Fruit fly (Drosophila melanogaster): ENCODE measurements around the gene CG5418.

- TF ChIP-seq OdsH (GFP tag; optimal IDR thresholded peaks at IDR 0.05) (no peak), dmrt93B (GFP tag; optimal IDR thresholded peaks at IDR 0.05) (no peak), h (GFP tag; optimal IDR thresholded peaks at IDR 0.05) (no peak), brk (GFP tag; optimal IDR thresholded peaks at IDR 0.05) (no peak), rgr (GFP tag; optimal IDR thresholded peaks at IDR 0.05) (no peak), sv (GFP tag; optimal IDR thresholded peaks at IDR 0.05) (no peak)
Measured at dm6 chr2L:12480846-12481245, 27.8 kb upstream of the CG5418 start.
